Fruit fly (Drosophila melanogaster) whole organism: ENCODE results near the gene rtet.

Source experiments
- CG8478 ChIP-seq: fragments of >200 bp; optimal IDR thresholded peaks from 2 replicates; lab custom pipeline; 2018; ENCODE audit warnings: inconsistent platforms
- Dll ChIP-seq: fragments of >200 bp; optimal IDR thresholded peaks from 2 replicates; lab custom pipeline; 2017
- EcR ChIP-seq, 2 experiments: fragments of >200 bp; optimal IDR thresholded peaks; 2 replicates each; lab custom pipeline; 2017; ENCODE audit warnings: missing biosample characterization in 2 of 2, missing genetic modification characterization in 2 of 2, missing genetic modification reagents in 2 of 2
- pan ChIP-seq: fragments of >200 bp; optimal IDR thresholded peaks from 2 replicates; lab custom pipeline; 2017
- psq ChIP-seq: fragments of >200 bp; optimal IDR thresholded peaks from 2 replicates; lab custom pipeline; 2017
- usp ChIP-seq: fragments of >200 bp; optimal IDR thresholded peaks from 2 replicates; lab custom pipeline; 2017; ENCODE audit warnings: missing biosample characterization, missing genetic modification characterization, mixed read lengths

- TF ChIP-seq psq (no peak), pan (lab: Kevin White, UChicago) (no peak), usp (GFP tag; lab: Kevin White, UChicago) (no peak), Dll (lab: Kevin White, UChicago) (no peak), CG8478 (lab: Kevin White, UChicago) (no peak), EcR (GFP tag; optimal IDR thresholded peaks at IDR 0.05; lab: Kevin White, UChicago) (no peak)
Measured at dm6 chr3R:21071943-21072500, 36.2 kb upstream of the rtet start.
